Worm (Caenorhabditis elegans): ENCODE measurements around the gene sfrp-1.

ce11 chrIV:6415149-6415548 is 12.9 kb upstream of the sfrp-1 start, which contains the start of gene exos-2:
- TF ChIP-seq lin-11 (tag; optimal IDR thresholded peaks at IDR 0.05): no peak
- TF ChIP-seq ama-1 (optimal IDR thresholded peaks at IDR 0.05): no peak
- TF ChIP-seq nhr-11 (tag; optimal IDR thresholded peaks at IDR 0.05): no peak
- TF ChIP-seq rnt-1 (tag; optimal IDR thresholded peaks at IDR 0.05): no peak

Measured in whole organism, late embryonic.